Fruit fly (Drosophila melanogaster) whole organism, pupa: ENCODE data around the gene CG31099.

Experiments used
- CG10348 ChIP-seq: fragments of 200-800 bp; sonication (Bioruptor generic); IDR thresholded peaks from 2 replicates; pipeline ENCODE4 v1.3.6; 2022; ENCODE audit warnings: missing biosample characterization, missing genetic modification characterization
- CG14655 ChIP-seq: fragments of 200-800 bp; sonication (Bioruptor generic); optimal IDR thresholded peaks from 3 replicates; lab custom pipeline; 2017; ENCODE audit warnings: mild to moderate bottlenecking, missing biosample characterization, missing genetic modification reagents, missing genetic modification characterization
- CG15710 ChIP-seq: fragments of 200-800 bp; sonication (Bioruptor generic); optimal IDR thresholded peaks from 2 replicates; lab custom pipeline; 2018; ENCODE audit warnings: missing biosample characterization, mild to moderate bottlenecking, missing genetic modification characterization, moderate library complexity
- CG17806 ChIP-seq: fragments of 200-800 bp; sonication (Bioruptor generic); optimal IDR thresholded peaks from 2 replicates; lab custom pipeline; 2018; ENCODE audit warnings: missing biosample characterization, mild to moderate bottlenecking, missing genetic modification characterization, moderate library complexity
- CG34367 ChIP-seq: fragments of 200-800 bp; sonication (Bioruptor generic); optimal IDR thresholded peaks from 2 replicates; lab custom pipeline; 2018; ENCODE audit warnings: missing biosample characterization, mild to moderate bottlenecking, missing genetic modification characterization
- CG4496 ChIP-seq: fragments of 200-800 bp; sonication (Bioruptor generic); IDR thresholded peaks from 3 replicates; pipeline ENCODE4 v1.3.6; 2022; ENCODE audit warnings: missing biosample characterization, missing genetic modification characterization
- CG9948 ChIP-seq: fragments of 200-800 bp; sonication (Bioruptor generic); optimal IDR thresholded peaks from 2 replicates; lab custom pipeline; 2018; ENCODE audit warnings: missing biosample characterization, mild to moderate bottlenecking, missing genetic modification characterization, moderate library complexity
- EcR ChIP-seq: fragments of 200-800 bp; sonication (Bioruptor generic); optimal IDR thresholded peaks from 3 replicates; lab custom pipeline; 2019; ENCODE audit warnings: missing biosample characterization, missing genetic modification characterization, mild to moderate bottlenecking, moderate library complexity, missing genetic modification reagents
- Ets98B ChIP-seq: fragments of 200-800 bp; sonication (Bioruptor generic); IDR thresholded peaks from 2 replicates; pipeline ENCODE4 v1.3.6; 2022; ENCODE audit warnings: missing biosample characterization, missing genetic modification characterization
- Pif1A ChIP-seq: fragments of 200-800 bp; sonication (Bioruptor generic); optimal IDR thresholded peaks from 3 replicates; lab custom pipeline; 2016; ENCODE audit warnings: missing biosample characterization, missing genetic modification characterization
- Pif1B ChIP-seq: fragments of 200-800 bp; sonication (Bioruptor generic); optimal IDR thresholded peaks from 3 replicates; lab custom pipeline; 2016; ENCODE audit warnings: missing biosample characterization, missing genetic modification characterization
- Snoo ChIP-seq: fragments of 200-800 bp; sonication (Bioruptor generic); optimal IDR thresholded peaks from 3 replicates; lab custom pipeline; 2017; ENCODE audit warnings: missing biosample characterization, mild to moderate bottlenecking, missing genetic modification characterization, inconsistent platforms
- fd96Ca ChIP-seq: fragments of 200-800 bp; sonication (Bioruptor generic); IDR thresholded peaks from 3 replicates; pipeline ENCODE4 v1.3.6; 2022; ENCODE audit warnings: missing biosample characterization, missing genetic modification characterization
- gl ChIP-seq: fragments of 200-800 bp; sonication (Bioruptor generic); optimal IDR thresholded peaks from 2 replicates; lab custom pipeline; 2018; ENCODE audit warnings: missing biosample characterization, mild to moderate bottlenecking, missing genetic modification characterization

DNA sequence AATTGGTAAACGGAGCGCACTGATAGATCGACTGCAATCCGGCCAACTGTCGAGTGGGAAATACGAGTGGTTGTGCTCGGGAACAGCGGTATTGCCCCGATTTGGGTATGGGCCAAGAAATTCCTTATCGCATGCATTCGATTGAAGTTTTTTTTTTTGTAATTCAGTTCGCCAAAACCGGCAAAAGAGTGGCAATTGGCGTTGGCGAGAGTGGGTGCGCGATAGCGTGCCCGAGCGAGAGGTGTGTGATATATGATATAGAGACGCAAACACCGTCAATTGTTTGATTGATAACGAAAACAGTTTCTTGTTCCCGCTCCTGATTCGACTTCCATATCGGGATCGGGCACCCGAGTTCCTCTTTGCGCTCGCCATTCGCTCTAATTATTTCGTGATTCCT lies 3.0 kb upstream of the CG31099 start, which contains the start of gene CG31087:
- no peak for TF ChIP-seq Snoo
- TF ChIP-seq CG9948 (tag; lab: Kevin White, UChicago), result no peak
- no peak for TF ChIP-seq fd96Ca (GFP tag; lab: Robert Waterston, UW)
- no peak for TF ChIP-seq CG17806 (tag; lab: Kevin White, UChicago)
- TF ChIP-seq CG4496 (GFP tag; lab: Robert Waterston, UW), result no peak
- TF ChIP-seq gl, result no peak
- no peak for TF ChIP-seq Pif1A (GFP tag; lab: Kevin White, UChicago)
- no peak for TF ChIP-seq Pif1B
- TF ChIP-seq CG10348, result no peak
- TF ChIP-seq Ets98B (GFP tag; lab: Robert Waterston, UW), result no peak
- TF ChIP-seq CG34367, result no peak
- no peak for TF ChIP-seq EcR (GFP tag; lab: Kevin White, UChicago)
- TF ChIP-seq CG15710, result no peak
- no peak for TF ChIP-seq CG14655 (GFP tag; lab: Kevin White, UChicago)
